Worm (Caenorhabditis elegans): ENCODE data around the gene set-8.

Gene set-8

DNA sequence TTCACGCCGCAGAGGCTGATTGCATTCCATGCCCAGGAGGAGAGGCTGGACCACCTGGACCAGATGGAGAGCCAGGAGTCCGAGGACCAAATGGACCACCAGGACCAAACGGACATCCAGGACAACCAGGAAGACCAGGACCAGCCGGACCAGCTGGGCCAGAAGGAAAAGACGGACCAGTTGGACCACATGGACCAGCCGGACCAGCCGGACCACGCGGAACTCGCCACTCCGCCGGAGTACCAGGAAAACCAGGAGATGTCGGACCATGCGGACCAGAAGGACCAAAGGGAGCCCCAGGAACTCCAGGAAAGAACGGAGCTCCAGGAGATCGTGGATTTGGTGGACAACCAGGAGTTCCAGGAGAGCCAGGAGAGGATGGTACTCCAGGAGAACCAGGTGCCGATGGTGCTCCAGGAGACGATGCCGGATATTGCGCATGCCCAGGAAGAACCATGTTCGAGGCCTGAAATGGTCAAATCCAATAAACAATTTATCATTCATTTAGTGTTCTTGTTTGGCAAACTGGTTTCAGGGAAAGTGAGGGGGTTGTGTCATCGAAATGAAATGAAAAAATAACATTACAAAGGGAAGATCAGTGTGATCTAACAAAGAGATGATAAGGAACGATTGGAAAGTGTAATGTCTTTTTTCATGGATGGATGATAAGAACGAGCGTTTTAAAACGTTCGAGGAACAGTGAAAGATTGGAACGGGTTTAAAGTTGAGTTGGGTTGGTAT, 23.6 kb downstream of the set-8 start:
- no peak for TF ChIP-seq dao-5 (tag; optimal IDR thresholded peaks at IDR 0.05)
- no peak for TF ChIP-seq him-1 (tag; optimal IDR thresholded peaks at IDR 0.05)
- no peak for TF ChIP-seq W03F9.2 (tag; optimal IDR thresholded peaks at IDR 0.05)

- TF ChIP-seq W03F9.2 (tag; optimal IDR thresholded peaks at IDR 0.05), result no peak
- no peak for TF ChIP-seq dao-5 (tag; optimal IDR thresholded peaks at IDR 0.05)
- no peak for TF ChIP-seq him-1 (tag; optimal IDR thresholded peaks at IDR 0.05)
Observed at ce11 chrX:13471855-13472254, 25.3 kb downstream of the set-8 start, which contains the start of gene tre-4. Gene tre-4 (plus strand): TSS chrX:13472155.

DNA sequence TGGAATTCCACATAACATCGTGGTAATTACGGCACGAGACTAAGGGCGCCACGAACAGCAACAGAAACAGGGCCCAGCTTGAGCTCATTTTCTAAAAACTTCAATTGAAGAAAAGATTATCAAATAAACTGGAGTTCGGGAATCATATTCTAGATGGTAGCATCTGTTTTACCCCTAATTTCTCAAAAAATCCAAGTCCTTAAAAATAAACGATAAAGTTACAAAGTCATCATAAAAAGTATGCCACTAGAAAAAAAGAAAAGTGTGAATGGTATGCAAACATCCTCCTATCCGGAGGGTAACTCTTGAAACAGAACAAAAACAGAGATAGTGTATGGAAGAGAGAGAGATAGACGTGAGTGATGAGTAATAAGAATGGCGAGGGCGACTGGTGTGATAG, 30.8 kb downstream of the set-8 start, which contains the start of gene efn-3:
TSS of gene efn-3 (minus strand) at position 101 of the 400 bp plus-strand sequence.
- TF ChIP-seq him-1 (tag; optimal IDR thresholded peaks at IDR 0.05), result no peak
- no peak for TF ChIP-seq W03F9.2 (tag; optimal IDR thresholded peaks at IDR 0.05)
- no peak for TF ChIP-seq dao-5 (tag; optimal IDR thresholded peaks at IDR 0.05)

ce11 chrX:13481704-13482103, 35.2 kb downstream of the set-8 start, which contains the start of gene srd-50:
Gene srd-50 (minus strand): TSS chrX:13481804.
- no peak for TF ChIP-seq him-1 (tag; optimal IDR thresholded peaks at IDR 0.05)
- TF ChIP-seq W03F9.2 (tag; optimal IDR thresholded peaks at IDR 0.05), result no peak
- TF ChIP-seq dao-5 (tag; optimal IDR thresholded peaks at IDR 0.05), result no peak

ce11 chrX:13484813-13485212, 38.3 kb downstream of the set-8 start, which contains the start of gene srd-51:
Gene srd-51 (minus strand): TSS chrX:13484913.
- TF ChIP-seq him-1 (tag; optimal IDR thresholded peaks at IDR 0.05) (no peak), W03F9.2 (tag; optimal IDR thresholded peaks at IDR 0.05) (no peak), dao-5 (tag; optimal IDR thresholded peaks at IDR 0.05) (no peak)

DNA sequence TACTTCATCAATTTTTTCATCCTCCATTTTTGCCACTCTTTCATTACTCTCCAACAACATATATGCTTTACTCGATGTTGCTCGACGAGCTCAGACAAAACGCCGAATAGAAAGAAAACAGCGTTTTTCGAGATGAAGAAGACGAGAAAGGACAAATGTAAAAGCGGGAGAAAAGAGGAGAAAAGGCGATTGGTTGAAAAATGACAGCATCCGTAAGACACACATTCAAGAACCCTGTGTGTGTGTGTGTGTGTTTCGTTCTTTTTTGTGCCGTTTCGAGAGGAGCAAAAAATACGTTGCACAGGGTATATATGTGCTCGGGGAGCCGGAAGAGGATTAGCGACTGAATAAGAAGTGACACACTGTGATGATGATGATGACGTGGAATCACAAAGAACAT, 47.2 kb downstream of the set-8 start:
- TF ChIP-seq dao-5 (tag; optimal IDR thresholded peaks at IDR 0.05) (no peak), him-1 (tag; optimal IDR thresholded peaks at IDR 0.05) (peak; percentile 17)

Measured in whole organism, L4/young adult.